Worm (Caenorhabditis elegans): ENCODE measurements around the gene mig-22.
A peak's percentile ranks its signal among the peaks of the same experiment; 100 is the strongest.

mig-22 gene

ce11 chrIII:8797211-8797733 is 30.1 kb upstream of the mig-22 start (continued):
- TF ChIP-seq F16B12.6 (tag; optimal IDR thresholded peaks at IDR 0.05), result no peak
- peak; percentile 77 for TF ChIP-seq pax-3 (tag; optimal IDR thresholded peaks at IDR 0.05)
- TF ChIP-seq xbp-1 (tag; optimal IDR thresholded peaks at IDR 0.05), result peak; percentile 70
- no peak for TF ChIP-seq unc-62 (GFP tag; optimal IDR thresholded peaks at IDR 0.05)
- TF ChIP-seq fos-1 (tag; optimal IDR thresholded peaks at IDR 0.05), result peak; percentile 87
- peak in 5 of 6 experiments; percentile 2 to 87 (median 69) for TF ChIP-seq elt-3 (tag; optimal IDR thresholded peaks at IDR 0.05)
- peak; percentile 68 to 73 (median 69) for TF ChIP-seq ceh-82 (tag; optimal IDR thresholded peaks at IDR 0.05)
- peak; percentile 88 for TF ChIP-seq snu-23 (GFP tag; optimal IDR thresholded peaks at IDR 0.05)
- TF ChIP-seq lin-35 (GFP tag; optimal IDR thresholded peaks at IDR 0.05), result peak; percentile 70 to 82
- peak; percentile 35 for TF ChIP-seq zip-4 (GFP tag; optimal IDR thresholded peaks at IDR 0.05)
- TF ChIP-seq aly-2 (tag; optimal IDR thresholded peaks at IDR 0.05), result no peak
- peak; percentile 68 for TF ChIP-seq irx-1 (tag; optimal IDR thresholded peaks at IDR 0.05)
- peak; percentile 86 for TF ChIP-seq fkh-10 (GFP tag; optimal IDR thresholded peaks at IDR 0.05)
- peak; percentile 77 for TF ChIP-seq lin-13 (GFP tag; optimal IDR thresholded peaks at IDR 0.05)
- peak; percentile 79 for TF ChIP-seq blmp-1 (tag; optimal IDR thresholded peaks at IDR 0.05)
- no peak for TF ChIP-seq lin-15B (tag; optimal IDR thresholded peaks at IDR 0.05)
- peak; percentile 84 for TF ChIP-seq mep-1 (tag; optimal IDR thresholded peaks at IDR 0.05)

DNA sequence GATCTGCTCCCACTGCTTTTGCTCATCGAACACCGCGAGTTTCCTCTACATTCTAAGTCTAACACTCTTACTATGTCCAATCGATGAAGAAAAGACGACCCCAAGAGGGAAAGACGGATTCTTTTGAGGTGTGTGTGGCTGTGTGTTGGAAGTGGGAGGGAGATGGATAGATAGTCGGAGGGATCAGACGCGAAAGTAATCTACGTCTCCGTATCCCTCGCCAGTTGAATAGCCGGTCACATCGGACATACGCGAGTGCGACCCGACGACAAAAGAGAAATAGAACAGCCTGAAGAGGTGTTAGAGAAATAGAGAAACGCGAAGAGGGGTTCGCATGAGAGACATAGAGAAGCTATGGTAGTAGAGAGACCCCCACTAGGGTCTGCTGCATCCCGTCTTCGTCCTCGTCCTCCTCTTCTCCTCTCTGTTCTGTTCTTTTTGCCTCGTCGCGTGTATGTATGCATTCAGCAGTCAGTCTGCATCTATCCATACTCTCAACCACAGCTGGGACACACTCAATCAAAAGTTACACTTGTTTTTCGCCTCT is 28.5 kb upstream of the mig-22 start:
- TF ChIP-seq irx-1 (tag; optimal IDR thresholded peaks at IDR 0.05) (peak; percentile 94), Y116A8C.19 (tag; optimal IDR thresholded peaks at IDR 0.05; ENCODE audit: borderline replicate concordance) (no peak), lin-39 (tag; optimal IDR thresholded peaks at IDR 0.05) (peak; percentile 89), mep-1 (tag; optimal IDR thresholded peaks at IDR 0.05) (peak; percentile 96), efl-1 (optimal IDR thresholded peaks at IDR 0.05) (peak; percentile 89 to 95), efl-1 (GFP tag; optimal IDR thresholded peaks at IDR 0.05 in 1 of 2) (peak; percentile 60 to 98), nhr-84 (tag; optimal IDR thresholded peaks at IDR 0.05) (no peak), aha-1 (tag; optimal IDR thresholded peaks at IDR 0.05) (peak; percentile 84), C04F5.9 (tag; optimal IDR thresholded peaks at IDR 0.05) (peak; percentile 73), nhr-76 (tag; optimal IDR thresholded peaks at IDR 0.05) (peak; percentile 83), pax-3 (tag; optimal IDR thresholded peaks at IDR 0.05) (peak; percentile 90), ceh-8 (GFP tag; optimal IDR thresholded peaks at IDR 0.05) (peak; percentile 91), fos-1 (tag; optimal IDR thresholded peaks at IDR 0.05) (peak; percentile 92), isw-1 (GFP tag; IDR thresholded peaks at IDR 0.05) (peak; percentile 91), lin-35 (GFP tag; optimal IDR thresholded peaks at IDR 0.05) (peak; percentile 83 to 84), dpl-1 (GFP tag; optimal IDR thresholded peaks at IDR 0.05) (peak; percentile 69 to 74 (median 70)), egl-13 (tag; optimal IDR thresholded peaks at IDR 0.05) (peak; percentile 98), snpc-4 (tag; optimal IDR thresholded peaks at IDR 0.05) (peak; percentile 95), unc-98 (GFP tag; IDR thresholded peaks at IDR 0.05) (no peak), nhr-71 (tag; optimal IDR thresholded peaks at IDR 0.05) (peak; percentile 99), swsn-7 (tag; optimal IDR thresholded peaks at IDR 0.05) (peak; percentile 97), vab-15 (tag; optimal IDR thresholded peaks at IDR 0.05) (no peak), hlh-17 (GFP tag; optimal IDR thresholded peaks at IDR 0.05; ENCODE audit: borderline replicate concordance) (no peak), ces-1 (GFP tag; optimal IDR thresholded peaks at IDR 0.05) (no peak), sptf-1 (tag; optimal IDR thresholded peaks at IDR 0.05) (no peak), mab-9 (GFP tag; IDR thresholded peaks at IDR 0.05) (peak; percentile 79), dsc-1 (tag; optimal IDR thresholded peaks at IDR 0.05) (peak; percentile 95), fkh-10 (GFP tag; optimal IDR thresholded peaks at IDR 0.05) (peak; percentile 82), zag-1 (tag; optimal IDR thresholded peaks at IDR 0.05) (peak; percentile 75), lir-3 (tag; optimal IDR thresholded peaks at IDR 0.05; ENCODE audit: poor library complexity) (peak; percentile 88), ama-1 (optimal IDR thresholded peaks at IDR 0.05) (peak; percentile 69), unc-62 (GFP tag; optimal IDR thresholded peaks at IDR 0.05) (peak; percentile 57), ceh-63 (GFP tag; optimal IDR thresholded peaks at IDR 0.05) (no peak), nhr-20 (tag; optimal IDR thresholded peaks at IDR 0.05) (peak; percentile 98), aly-2 (tag; optimal IDR thresholded peaks at IDR 0.05) (peak; percentile 90), nhr-90 (tag; optimal IDR thresholded peaks at IDR 0.05; ENCODE audit: poor library complexity) (peak; percentile 91), nhr-28 (tag; optimal IDR thresholded peaks at IDR 0.05) (peak; percentile 42), snu-23 (GFP tag; optimal IDR thresholded peaks at IDR 0.05) (peak; percentile 98), pag-3 (tag; optimal IDR thresholded peaks at IDR 0.05; ENCODE audit: borderline replicate concordance, insufficient read depth) (peak; percentile 12), fkh-8 (tag; optimal IDR thresholded peaks at IDR 0.05) (peak; percentile 97), xbp-1 (tag; optimal IDR thresholded peaks at IDR 0.05) (peak; percentile 94), lin-13 (GFP tag; optimal IDR thresholded peaks at IDR 0.05) (peak; percentile 97)

All from whole organism, L1 larva.